Fruit fly (Drosophila melanogaster) whole organism, embryonic: ENCODE measurements around the gene sni.

ENCODE experiments used
- Antp ChIP-seq: fragments of 200-800 bp; sonication (Bioruptor generic); optimal IDR thresholded peaks from 3 replicates; lab custom pipeline; 2016; ENCODE audit warnings: missing biosample characterization, missing genetic modification characterization
- Awh ChIP-seq: fragments of 200-800 bp; sonication (Bioruptor generic); IDR thresholded peaks from 2 replicates; pipeline ENCODE4, ENCODE4 v1.3.6; 2022; ENCODE audit warnings: missing biosample characterization, missing genetic modification characterization
- CG10274 ChIP-seq: fragments of 200-800 bp; sonication (Bioruptor generic); optimal IDR thresholded peaks from 3 replicates; lab custom pipeline; 2017; ENCODE audit warnings: missing biosample characterization, mild to moderate bottlenecking, missing genetic modification characterization
- CG10321 ChIP-seq: fragments of 200-800 bp; sonication (Bioruptor generic); IDR thresholded peaks from 2 replicates; pipeline ENCODE4 v1.3.6; 2022; ENCODE audit warnings: missing biosample characterization, missing genetic modification characterization
- CG11456 ChIP-seq: fragments of 200-800 bp; sonication (Bioruptor generic); IDR thresholded peaks from 3 replicates; pipeline ENCODE4 v1.3.6; 2022; ENCODE audit warnings: missing biosample characterization, missing genetic modification characterization
- CG12236 ChIP-seq: fragments of 200-800 bp; sonication (Bioruptor generic); optimal IDR thresholded peaks from 2 replicates; lab custom pipeline; 2016; ENCODE audit warnings: missing biosample characterization, missing genetic modification characterization
- CG12769 ChIP-seq: fragments of 200-800 bp; sonication (Bioruptor generic); optimal IDR thresholded peaks from 2 replicates; lab custom pipeline; 2019; ENCODE audit warnings: missing biosample characterization, mild to moderate bottlenecking, missing genetic modification characterization, moderate library complexity
- CG13775 ChIP-seq: fragments of 200-800 bp; sonication (Bioruptor generic); optimal IDR thresholded peaks from 3 replicates; lab custom pipeline; 2017; ENCODE audit warnings: missing biosample characterization, mild to moderate bottlenecking, missing genetic modification characterization
- CG14965 ChIP-seq: fragments of 200-800 bp; sonication (Bioruptor generic); optimal IDR thresholded peaks from 2 replicates; lab custom pipeline; 2016; ENCODE audit warnings: missing biosample characterization, missing genetic modification characterization, borderline replicate concordance
- CG15479 ChIP-seq: fragments of 200-800 bp; sonication (Bioruptor generic); optimal IDR thresholded peaks from 3 replicates; lab custom pipeline; 2019; ENCODE audit warnings: missing biosample characterization, mild to moderate bottlenecking, missing genetic modification characterization, moderate library complexity
- CG15514 ChIP-seq: fragments of 200-800 bp; sonication (Bioruptor generic); optimal IDR thresholded peaks from 3 replicates; lab custom pipeline; 2017; ENCODE audit warnings: missing biosample characterization, missing genetic modification characterization, mild to moderate bottlenecking, moderate library complexity, missing genetic modification reagents
- CG1603 ChIP-seq: fragments of 200-800 bp; sonication (Bioruptor generic); optimal IDR thresholded peaks from 2 replicates; lab custom pipeline; 2019; ENCODE audit warnings: missing biosample characterization, mild to moderate bottlenecking, missing genetic modification characterization, moderate library complexity
- CG16779 ChIP-seq: fragments of 200-800 bp; sonication (Bioruptor generic); IDR thresholded peaks from 2 replicates; pipeline ENCODE4 v1.3.6; 2022; ENCODE audit warnings: missing biosample characterization, missing genetic modification characterization
- CG17361 ChIP-seq: fragments of 200-800 bp; sonication (Bioruptor generic); IDR thresholded peaks from 3 replicates; pipeline ENCODE4 v1.3.6; 2022; ENCODE audit warnings: missing biosample characterization, missing genetic modification characterization
- CG17612 ChIP-seq: fragments of 200-800 bp; sonication (Bioruptor generic); IDR thresholded peaks from 2 replicates; pipeline ENCODE4 v1.3.6; 2022; ENCODE audit warnings: missing biosample characterization, missing genetic modification characterization
- CG2120 ChIP-seq: fragments of 200-800 bp; sonication (Bioruptor generic); optimal IDR thresholded peaks from 3 replicates; lab custom pipeline; 2016; ENCODE audit warnings: missing biosample characterization, missing genetic modification characterization
- CG3847 ChIP-seq: fragments of 200-800 bp; sonication (Bioruptor generic); IDR thresholded peaks from 2 replicates; pipeline ENCODE4 v1.3.6; 2022; ENCODE audit warnings: missing biosample characterization, missing genetic modification characterization
- CG3995 ChIP-seq: fragments of 200-800 bp; sonication (Bioruptor generic); optimal IDR thresholded peaks from 3 replicates; lab custom pipeline; 2016; ENCODE audit warnings: missing biosample characterization, missing genetic modification characterization
- CG4730 ChIP-seq: fragments of 200-800 bp; sonication (Bioruptor generic); IDR thresholded peaks from 2 replicates; pipeline ENCODE4 v1.3.6; 2022; ENCODE audit warnings: missing biosample characterization, missing genetic modification characterization
- CG4854 ChIP-seq: fragments of 200-800 bp; sonication (Bioruptor generic); optimal IDR thresholded peaks from 2 replicates; lab custom pipeline; 2016; ENCODE audit warnings: missing biosample characterization, missing genetic modification characterization, inconsistent platforms
- CG7271 ChIP-seq: fragments of 200-800 bp; sonication (Bioruptor generic); optimal IDR thresholded peaks from 2 replicates; lab custom pipeline; 2018; ENCODE audit warnings: missing biosample characterization, mild to moderate bottlenecking, missing genetic modification characterization, moderate library complexity
- CG7372 ChIP-seq: fragments of 200-800 bp; sonication (Bioruptor generic); IDR thresholded peaks from 2 replicates; pipeline ENCODE4 v1.3.6; 2022; ENCODE audit warnings: missing biosample characterization, missing genetic modification characterization
- CG8359 ChIP-seq: fragments of 200-800 bp; sonication (Bioruptor generic); optimal IDR thresholded peaks from 2 replicates; lab custom pipeline; 2017; ENCODE audit warnings: missing biosample characterization, mild to moderate bottlenecking, missing genetic modification characterization, borderline replicate concordance
- CG9437 ChIP-seq: fragments of 200-800 bp; sonication (Bioruptor generic); optimal IDR thresholded peaks from 2 replicates; lab custom pipeline; 2018; ENCODE audit warnings: missing biosample characterization, mild to moderate bottlenecking, missing genetic modification characterization
- Dek ChIP-seq: fragments of 200-800 bp; sonication (Bioruptor generic); optimal IDR thresholded peaks from 3 replicates; lab custom pipeline; 2019; ENCODE audit warnings: missing biosample characterization, mild to moderate bottlenecking, missing genetic modification characterization, moderate library complexity
- Dp ChIP-seq: fragments of 200-800 bp; sonication (Bioruptor generic); optimal IDR thresholded peaks from 2 replicates; lab custom pipeline; 2018; ENCODE audit warnings: missing biosample characterization, mild to moderate bottlenecking, missing genetic modification characterization, moderate library complexity
- Dref ChIP-seq: fragments of 200-800 bp; sonication (Bioruptor generic); IDR thresholded peaks from 2 replicates; pipeline ENCODE4 v1.3.6; 2022; ENCODE audit warnings: missing biosample characterization, missing genetic modification characterization
- E2f2 ChIP-seq: fragments of 200-800 bp; sonication (Bioruptor generic); IDR thresholded peaks from 2 replicates; pipeline ENCODE4 v1.3.6; 2022; ENCODE audit warnings: missing biosample characterization, missing genetic modification characterization
- Fer2 ChIP-seq: fragments of 200-800 bp; sonication (Bioruptor generic); optimal IDR thresholded peaks from 2 replicates; lab custom pipeline; 2018; ENCODE audit warnings: missing biosample characterization, mild to moderate bottlenecking, missing genetic modification characterization, moderate library complexity
- Gug ChIP-seq: fragments of 200-800 bp; sonication (Bioruptor generic); IDR thresholded peaks from 4 replicates; pipeline ENCODE4 v1.3.6; 2022; ENCODE audit warnings: missing biosample characterization, missing genetic modification characterization
- Med ChIP-seq: fragments of 200-800 bp; sonication (Bioruptor generic); peaks from one replicate; lab custom pipeline; 2016; ENCODE audit warnings: missing biosample characterization, missing genetic modification characterization, mild to moderate bottlenecking, inconsistent platforms, moderate library complexity
- NFAT ChIP-seq: fragments of 200-800 bp; sonication (Bioruptor generic); IDR thresholded peaks from 2 replicates; pipeline ENCODE4 v1.3.6; 2022; ENCODE audit warnings: missing biosample characterization, missing genetic modification characterization
- bsh ChIP-seq, 2 experiments: fragments of 200-800 bp; sonication (Bioruptor generic); optimal IDR thresholded peaks; 2 replicates each; lab custom pipeline; 2017 to 2018; ENCODE audit warnings: mild to moderate bottlenecking in 2 of 2, missing biosample characterization in 2 of 2, missing genetic modification characterization in 2 of 2, moderate library complexity in 1 of 2
- cg ChIP-seq: fragments of 200-800 bp; sonication (Bioruptor generic); optimal IDR thresholded peaks from 3 replicates; lab custom pipeline; 2019; ENCODE audit warnings: missing biosample characterization, mild to moderate bottlenecking, missing genetic modification characterization, moderate library complexity
- croc ChIP-seq: fragments of 200-800 bp; sonication (Bioruptor generic); conservative IDR thresholded peaks from 3 replicates; pipeline ENCODE4 v1.3.6; 2022; ENCODE audit warnings: missing biosample characterization, missing genetic modification characterization
- dmrt99B ChIP-seq: fragments of 200-800 bp; sonication (Bioruptor generic); optimal IDR thresholded peaks from 2 replicates; lab custom pipeline; 2018; ENCODE audit warnings: missing biosample characterization, mild to moderate bottlenecking, missing genetic modification characterization, moderate library complexity
- en ChIP-seq: fragments of 200-800 bp; sonication (Bioruptor generic); optimal IDR thresholded peaks from 2 replicates; lab custom pipeline; 2016; ENCODE audit warnings: missing biosample characterization, missing genetic modification characterization
- eyg ChIP-seq: fragments of 200-800 bp; sonication (Bioruptor generic); optimal IDR thresholded peaks from 3 replicates; lab custom pipeline; 2016; ENCODE audit warnings: missing biosample characterization, missing genetic modification characterization
- fd102C ChIP-seq: fragments of 200-800 bp; sonication (Bioruptor generic); optimal IDR thresholded peaks from 2 replicates; lab custom pipeline; 2018; ENCODE audit warnings: missing biosample characterization, mild to moderate bottlenecking, missing genetic modification characterization, moderate library complexity
- fd96Cb ChIP-seq: fragments of 200-800 bp; sonication (Bioruptor generic); optimal IDR thresholded peaks from 2 replicates; lab custom pipeline; 2018; ENCODE audit warnings: missing biosample characterization, mild to moderate bottlenecking, missing genetic modification characterization, moderate library complexity
- h ChIP-seq: fragments of >200 bp; optimal IDR thresholded peaks from 2 replicates; lab custom pipeline; 2017
- lilli ChIP-seq: fragments of 200-800 bp; sonication (Bioruptor generic); optimal IDR thresholded peaks from 3 replicates; lab custom pipeline; 2016; ENCODE audit warnings: missing biosample characterization, missing genetic modification characterization
- mam ChIP-seq: fragments of 200-800 bp; sonication (Bioruptor generic); optimal IDR thresholded peaks from 3 replicates; lab custom pipeline; 2016; ENCODE audit warnings: missing biosample characterization, missing genetic modification characterization
- mirr ChIP-seq: fragments of 200-800 bp; sonication (Bioruptor generic); optimal IDR thresholded peaks from 3 replicates; lab custom pipeline; 2018; ENCODE audit warnings: missing biosample characterization, mild to moderate bottlenecking, missing genetic modification characterization
- prd ChIP-seq, 3 experiments: fragments of >200 bp in 2 of 3; fragments of 200-800 bp in 1 of 3; sonication (Bioruptor generic) in 1 of 3; optimal IDR thresholded peaks in 2 of 3; IDR thresholded peaks in 1 of 3; 2 replicates in 2 of 3; 3 replicates in 1 of 3; pipeline versions ENCODE4 v1.3.6 to Lab custom; 2017 to 2022; ENCODE audit warnings: missing biosample characterization in 1 of 3, missing genetic modification characterization in 1 of 3
- pzg ChIP-seq: fragments of 200-800 bp; sonication (Bioruptor generic); optimal IDR thresholded peaks from 3 replicates; lab custom pipeline; 2018; ENCODE audit warnings: missing biosample characterization, mild to moderate bottlenecking, missing genetic modification characterization, moderate library complexity
- shn ChIP-seq: fragments of 200-800 bp; sonication (Bioruptor generic); optimal IDR thresholded peaks from 3 replicates; lab custom pipeline; 2016; ENCODE audit warnings: missing biosample characterization, missing genetic modification characterization
- sima ChIP-seq: fragments of 200-800 bp; sonication (Bioruptor generic); optimal IDR thresholded peaks from 2 replicates; lab custom pipeline; 2016; ENCODE audit warnings: missing biosample characterization, missing genetic modification characterization
- sob ChIP-seq: fragments of 200-800 bp; sonication (Bioruptor generic); IDR thresholded peaks from 2 replicates; pipeline ENCODE4 v1.3.6; 2022; ENCODE audit warnings: missing biosample characterization, missing genetic modification characterization
- sug ChIP-seq: fragments of 200-800 bp; optimal IDR thresholded peaks from 2 replicates; lab custom pipeline; 2019; ENCODE audit warnings: missing biosample characterization, mild to moderate bottlenecking, missing genetic modification characterization, moderate library complexity
- tap ChIP-seq: fragments of 200-800 bp; optimal IDR thresholded peaks from 3 replicates; lab custom pipeline; 2019; ENCODE audit warnings: missing biosample characterization, mild to moderate bottlenecking, missing genetic modification characterization, moderate library complexity
- yki ChIP-seq: fragments of >200 bp; optimal IDR thresholded peaks from 3 replicates; lab custom pipeline; 2018

The sni gene

DNA sequence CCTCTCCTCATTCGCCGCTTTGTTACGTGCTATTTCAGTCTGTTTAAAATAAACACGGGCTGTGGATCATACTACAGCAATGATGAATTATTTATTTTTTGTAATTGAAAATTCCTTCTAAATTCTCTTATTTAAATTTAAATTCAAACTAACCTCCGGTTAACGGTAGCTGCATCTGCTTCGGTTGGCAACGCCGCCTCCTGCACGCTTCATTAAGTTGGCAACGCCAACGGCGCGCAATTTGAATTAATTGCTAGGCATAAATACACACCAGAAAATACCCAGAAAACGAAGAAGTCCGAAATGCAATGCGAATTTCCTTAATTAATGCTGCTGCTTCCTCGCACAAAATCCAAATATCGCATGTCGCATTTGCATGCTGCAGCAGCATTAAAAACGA lies 21.4 kb upstream of the sni start:
- TF ChIP-seq Med, result no peak
- TF ChIP-seq CG11456 (GFP tag; lab: Robert Waterston, UW), result no peak
- TF ChIP-seq prd (optimal IDR thresholded peaks at IDR 0.05; lab: Kevin White, UChicago), result no peak
- no peak for TF ChIP-seq prd (GFP tag; IDR thresholded peaks at IDR 0.05; lab: Robert Waterston, UW)
- no peak for TF ChIP-seq h (lab: Kevin White, UChicago)
- TF ChIP-seq bsh (GFP tag; optimal IDR thresholded peaks at IDR 0.05; lab: Kevin White, UChicago), result no peak
- TF ChIP-seq dmrt99B (tag; lab: Kevin White, UChicago), result no peak
- TF ChIP-seq NFAT (GFP tag; lab: Robert Waterston, UW), result no peak
- TF ChIP-seq en (GFP tag; lab: Kevin White, UChicago), result no peak
- TF ChIP-seq cg (GFP tag; lab: Kevin White, UChicago), result no peak
- TF ChIP-seq CG7372 (GFP tag; lab: Robert Waterston, UW), result no peak
- TF ChIP-seq Dref, result peak; percentile 34; the same call in 1 of the 2 replicates
- no peak for TF ChIP-seq shn (GFP tag; lab: Kevin White, UChicago)
- no peak for TF ChIP-seq lilli (GFP tag; lab: Kevin White, UChicago)
- 0 out of 2 replicates have a peak, but pooled peaks have one; percentile 8 for TF ChIP-seq CG3847 (GFP tag; lab: Robert Waterston, UW)
- no peak for TF ChIP-seq Antp (GFP tag; lab: Kevin White, UChicago)
- TF ChIP-seq CG15479 (GFP tag; lab: Kevin White, UChicago), result no peak
- TF ChIP-seq CG13775 (GFP tag; lab: Kevin White, UChicago), result no peak
- TF ChIP-seq CG14965, result no peak
- TF ChIP-seq croc (GFP tag; lab: Robert Waterston, UW), result no peak
- no peak for TF ChIP-seq tap (tag; lab: Kevin White, UChicago)
- no peak for TF ChIP-seq eyg (GFP tag; lab: Kevin White, UChicago)
- TF ChIP-seq fd102C, result no peak
- TF ChIP-seq CG8359 (GFP tag; lab: Kevin White, UChicago), result no peak
- no peak for TF ChIP-seq Gug (GFP tag; lab: Robert Waterston, UW)
- no peak for TF ChIP-seq CG10274 (GFP tag; lab: Kevin White, UChicago)
- no peak for TF ChIP-seq sob (GFP tag; lab: Robert Waterston, UW)
- TF ChIP-seq yki (lab: Kevin White, UChicago), result no peak
- TF ChIP-seq CG10321 (GFP tag; lab: Robert Waterston, UW), result no peak
- no peak for TF ChIP-seq CG4730
- TF ChIP-seq sug, result no peak
- no peak for TF ChIP-seq Dek (tag; lab: Kevin White, UChicago)
- no peak for TF ChIP-seq CG16779 (GFP tag; lab: Robert Waterston, UW)
- no peak for TF ChIP-seq CG3995 (GFP tag; lab: Kevin White, UChicago)
- no peak for TF ChIP-seq CG2120 (GFP tag; lab: Kevin White, UChicago)
- TF ChIP-seq mirr (GFP tag; lab: Kevin White, UChicago), result no peak
- TF ChIP-seq CG15514, result peak; percentile 47
- no peak for TF ChIP-seq CG7271
- TF ChIP-seq CG12236, result no peak
- no peak for TF ChIP-seq Awh
- TF ChIP-seq CG12769, result no peak
- no peak for TF ChIP-seq Fer2
- no peak for TF ChIP-seq sima
- TF ChIP-seq CG4854 (GFP tag; lab: Kevin White, UChicago), result peak; percentile 50
- no peak for TF ChIP-seq CG9437
- TF ChIP-seq pzg, result peak; percentile 45
- no peak for TF ChIP-seq mam (GFP tag; lab: Kevin White, UChicago)
- peak; percentile 84 for TF ChIP-seq E2f2
- no peak for TF ChIP-seq fd96Cb (tag; lab: Kevin White, UChicago)
- TF ChIP-seq CG17612, result no peak
- TF ChIP-seq CG17361 (GFP tag; lab: Robert Waterston, UW), result no peak
- peak; percentile 78 for TF ChIP-seq Dp
- TF ChIP-seq CG1603 (tag; lab: Kevin White, UChicago), result peak; percentile 7
